Worm (Caenorhabditis elegans): ENCODE measurements around the gene ZK742.7.

ce11 chrV:7803563-7803962 lies 5.4 kb downstream of the ZK742.7 start:
- TF ChIP-seq tbx-11 (GFP tag; IDR thresholded peaks at IDR 0.05) (no peak), ama-1 (optimal IDR thresholded peaks at IDR 0.05) (no peak), aly-1 (tag; optimal IDR thresholded peaks at IDR 0.05) (no peak), ceh-36 (tag; optimal IDR thresholded peaks at IDR 0.05) (no peak), scrt-1 (GFP tag; IDR thresholded peaks at IDR 0.05) (no peak), F13C5.2 (tag; optimal IDR thresholded peaks at IDR 0.05) (no peak), sea-1 (GFP tag; conservative IDR thresholded peaks at IDR 0.05) (no peak), B0310.2 (tag; optimal IDR thresholded peaks at IDR 0.05) (no peak), tra-4 (tag; optimal IDR thresholded peaks at IDR 0.05) (no peak), flt-1 (GFP tag; IDR thresholded peaks at IDR 0.05) (no peak), hmbx-1 (tag; optimal IDR thresholded peaks at IDR 0.05) (no peak), ets-7 (tag; optimal IDR thresholded peaks at IDR 0.05) (no peak), hnd-1 (tag; optimal IDR thresholded peaks at IDR 0.05) (no peak)
